Fruit fly (Drosophila melanogaster) whole organism, pupa: ENCODE results near the gene Naa30B.

Source experiments
- CG10348 ChIP-seq: fragments of 200-800 bp; sonication (Bioruptor generic); IDR thresholded peaks from 2 replicates; pipeline ENCODE4 v1.3.6; 2022; ENCODE audit warnings: missing biosample characterization, missing genetic modification characterization
- CG12605 ChIP-seq: fragments of 200-800 bp; sonication (Bioruptor generic); IDR thresholded peaks from 2 replicates; pipeline ENCODE4 v1.3.6; 2022; ENCODE audit warnings: missing biosample characterization, missing genetic modification characterization
- CG13204 ChIP-seq: fragments of 200-800 bp; sonication (Bioruptor generic); optimal IDR thresholded peaks from 2 replicates; lab custom pipeline; 2018; ENCODE audit warnings: missing biosample characterization, mild to moderate bottlenecking, missing genetic modification characterization, moderate library complexity
- CG14655 ChIP-seq: fragments of 200-800 bp; sonication (Bioruptor generic); optimal IDR thresholded peaks from 3 replicates; lab custom pipeline; 2017; ENCODE audit warnings: mild to moderate bottlenecking, missing biosample characterization, missing genetic modification reagents, missing genetic modification characterization
- CG15710 ChIP-seq: fragments of 200-800 bp; sonication (Bioruptor generic); optimal IDR thresholded peaks from 2 replicates; lab custom pipeline; 2018; ENCODE audit warnings: missing biosample characterization, mild to moderate bottlenecking, missing genetic modification characterization, moderate library complexity
- CG17806 ChIP-seq: fragments of 200-800 bp; sonication (Bioruptor generic); optimal IDR thresholded peaks from 2 replicates; lab custom pipeline; 2018; ENCODE audit warnings: missing biosample characterization, mild to moderate bottlenecking, missing genetic modification characterization, moderate library complexity
- CG32121 ChIP-seq: fragments of 200-800 bp; sonication (Bioruptor generic); IDR thresholded peaks from 2 replicates; pipeline ENCODE4 v1.3.6; 2022; ENCODE audit warnings: missing biosample characterization, missing genetic modification characterization
- CG34367 ChIP-seq: fragments of 200-800 bp; sonication (Bioruptor generic); optimal IDR thresholded peaks from 2 replicates; lab custom pipeline; 2018; ENCODE audit warnings: missing biosample characterization, mild to moderate bottlenecking, missing genetic modification characterization
- CG4496 ChIP-seq: fragments of 200-800 bp; sonication (Bioruptor generic); IDR thresholded peaks from 3 replicates; pipeline ENCODE4 v1.3.6; 2022; ENCODE audit warnings: missing biosample characterization, missing genetic modification characterization
- CG8159 ChIP-seq: fragments of 200-800 bp; sonication (Bioruptor generic); optimal IDR thresholded peaks from 3 replicates; lab custom pipeline; 2018; ENCODE audit warnings: missing biosample characterization, mild to moderate bottlenecking, missing genetic modification characterization, moderate library complexity
- CG8301 ChIP-seq: fragments of 200-800 bp; sonication (Bioruptor generic); optimal IDR thresholded peaks from 2 replicates; lab custom pipeline; 2018; ENCODE audit warnings: missing biosample characterization, mild to moderate bottlenecking, missing genetic modification characterization
- CG9948 ChIP-seq: fragments of 200-800 bp; sonication (Bioruptor generic); optimal IDR thresholded peaks from 2 replicates; lab custom pipeline; 2018; ENCODE audit warnings: missing biosample characterization, mild to moderate bottlenecking, missing genetic modification characterization, moderate library complexity
- D1 ChIP-seq: fragments of 200-800 bp; sonication (Bioruptor generic); optimal IDR thresholded peaks from 2 replicates; lab custom pipeline; 2018; ENCODE audit warnings: missing biosample characterization, mild to moderate bottlenecking, missing genetic modification characterization, moderate library complexity
- EcR ChIP-seq: fragments of 200-800 bp; sonication (Bioruptor generic); optimal IDR thresholded peaks from 3 replicates; lab custom pipeline; 2019; ENCODE audit warnings: missing biosample characterization, missing genetic modification characterization, mild to moderate bottlenecking, moderate library complexity, missing genetic modification reagents
- Ets98B ChIP-seq: fragments of 200-800 bp; sonication (Bioruptor generic); IDR thresholded peaks from 2 replicates; pipeline ENCODE4 v1.3.6; 2022; ENCODE audit warnings: missing biosample characterization, missing genetic modification characterization
- Pif1A ChIP-seq: fragments of 200-800 bp; sonication (Bioruptor generic); optimal IDR thresholded peaks from 3 replicates; lab custom pipeline; 2016; ENCODE audit warnings: missing biosample characterization, missing genetic modification characterization
- Pif1B ChIP-seq: fragments of 200-800 bp; sonication (Bioruptor generic); optimal IDR thresholded peaks from 3 replicates; lab custom pipeline; 2016; ENCODE audit warnings: missing biosample characterization, missing genetic modification characterization
- Snoo ChIP-seq: fragments of 200-800 bp; sonication (Bioruptor generic); optimal IDR thresholded peaks from 3 replicates; lab custom pipeline; 2017; ENCODE audit warnings: missing biosample characterization, mild to moderate bottlenecking, missing genetic modification characterization, inconsistent platforms
- fd96Ca ChIP-seq: fragments of 200-800 bp; sonication (Bioruptor generic); IDR thresholded peaks from 3 replicates; pipeline ENCODE4 v1.3.6; 2022; ENCODE audit warnings: missing biosample characterization, missing genetic modification characterization
- gl ChIP-seq: fragments of 200-800 bp; sonication (Bioruptor generic); optimal IDR thresholded peaks from 2 replicates; lab custom pipeline; 2018; ENCODE audit warnings: missing biosample characterization, mild to moderate bottlenecking, missing genetic modification characterization
- rn ChIP-seq: fragments of 200-800 bp; sonication (Bioruptor generic); IDR thresholded peaks from 2 replicates; pipeline ENCODE4 v1.3.6; 2022; ENCODE audit warnings: missing biosample characterization, missing genetic modification characterization

Naa30B gene

dm6 chr3L:1457998-1458728, 13.7 kb downstream of the Naa30B start:
- TF ChIP-seq CG8301 (tag; lab: Kevin White, UChicago): no peak
- peak; percentile 6 for TF ChIP-seq CG9948 (tag; lab: Kevin White, UChicago)
- peak; percentile 74 for TF ChIP-seq Snoo
- TF ChIP-seq CG32121 (GFP tag; lab: Robert Waterston, UW): no peak
- TF ChIP-seq EcR (GFP tag; lab: Kevin White, UChicago): peak; percentile 21
- TF ChIP-seq CG8159 (tag; lab: Kevin White, UChicago): peak; percentile 18

- TF ChIP-seq Ets98B (no peak), rn (no peak), fd96Ca (GFP tag; lab: Robert Waterston, UW) (no peak), D1 (tag; lab: Kevin White, UChicago) (no peak), CG17806 (no peak), CG32121 (GFP tag; lab: Robert Waterston, UW) (no peak), Snoo (peak; percentile 24), Pif1A (peak; percentile 31), CG9948 (tag; lab: Kevin White, UChicago) (no peak), CG8301 (tag; lab: Kevin White, UChicago) (no peak), CG34367 (tag; lab: Kevin White, UChicago) (no peak), CG8159 (tag; lab: Kevin White, UChicago) (no peak), CG12605 (no peak), CG13204 (GFP tag; lab: Kevin White, UChicago) (peak; percentile 15), Pif1B (GFP tag; lab: Kevin White, UChicago) (peak; percentile 35), CG15710 (no peak), CG14655 (GFP tag; lab: Kevin White, UChicago) (no peak), EcR (GFP tag; lab: Kevin White, UChicago) (no peak), CG4496 (GFP tag; lab: Robert Waterston, UW) (no peak), gl (tag; lab: Kevin White, UChicago) (no peak), CG10348 (GFP tag; lab: Robert Waterston, UW) (no peak)
- TF ChIP-seq, all 21 proteins: peak for 4
Observed at dm6 chr3L:1457281-1457680, 14.6 kb downstream of the Naa30B start.

- TF ChIP-seq CG12605 (no peak), CG17806 (peak; percentile 27), CG8159 (tag; lab: Kevin White, UChicago) (peak; percentile 26), gl (tag; lab: Kevin White, UChicago) (no peak), CG10348 (GFP tag; lab: Robert Waterston, UW) (no peak), Pif1A (peak; percentile 2), CG13204 (GFP tag; lab: Kevin White, UChicago) (no peak), CG4496 (GFP tag; lab: Robert Waterston, UW) (0 out of 3 replicates have a peak, but pooled peaks have one; percentile 40), rn (no peak), fd96Ca (GFP tag; lab: Robert Waterston, UW) (peak; percentile 54; the same call in 1 of the 3 replicates), CG15710 (no peak), Ets98B (peak; percentile 28; the same call in 1 of the 2 replicates), EcR (GFP tag; lab: Kevin White, UChicago) (no peak), Pif1B (GFP tag; lab: Kevin White, UChicago) (no peak), CG9948 (tag; lab: Kevin White, UChicago) (peak; percentile 42), Snoo (no peak), CG14655 (GFP tag; lab: Kevin White, UChicago) (peak; percentile 10), CG34367 (tag; lab: Kevin White, UChicago) (no peak), CG32121 (GFP tag; lab: Robert Waterston, UW) (peak; percentile 41; the same call in 1 of the 2 replicates), CG8301 (tag; lab: Kevin White, UChicago) (no peak)
Observed at dm6 chr3L:1450940-1451339, 20.9 kb downstream of the Naa30B start.

- TF ChIP-seq Pif1B (GFP tag; lab: Kevin White, UChicago) (no peak), CG8301 (tag; lab: Kevin White, UChicago) (no peak), gl (tag; lab: Kevin White, UChicago) (no peak), CG13204 (GFP tag; lab: Kevin White, UChicago) (no peak), CG15710 (no peak), Pif1A (no peak), CG32121 (GFP tag; lab: Robert Waterston, UW) (no peak), EcR (GFP tag; lab: Kevin White, UChicago) (no peak), Snoo (no peak)
Observed at dm6 chr3L:1447803-1448517, 23.9 kb downstream of the Naa30B start.

dm6 chr3L:1442906-1443305, 29.0 kb downstream of the Naa30B start:
- TF ChIP-seq rn: peak; percentile 60; the same call in 1 of the 2 replicates
- peak; percentile 85 for TF ChIP-seq Pif1A
- TF ChIP-seq EcR (GFP tag; lab: Kevin White, UChicago): no peak
- peak; percentile 83 for TF ChIP-seq Pif1B (GFP tag; lab: Kevin White, UChicago)
- no peak for TF ChIP-seq CG32121 (GFP tag; lab: Robert Waterston, UW)
- TF ChIP-seq CG9948 (tag; lab: Kevin White, UChicago): peak; percentile 75
- TF ChIP-seq D1 (tag; lab: Kevin White, UChicago): no peak
- peak; percentile 72 for TF ChIP-seq CG34367 (tag; lab: Kevin White, UChicago)
- 0 out of 2 replicates have a peak, but pooled peaks have one; percentile 14 for TF ChIP-seq CG12605
- peak; percentile 81 for TF ChIP-seq CG4496 (GFP tag; lab: Robert Waterston, UW)
- peak; percentile 96 for TF ChIP-seq Snoo
- peak; percentile 53; the same call in 1 of the 3 replicates for TF ChIP-seq fd96Ca (GFP tag; lab: Robert Waterston, UW)
- TF ChIP-seq CG13204 (GFP tag; lab: Kevin White, UChicago): peak; percentile 50
- TF ChIP-seq CG15710: peak; percentile 83
- peak; percentile 69 for TF ChIP-seq CG14655 (GFP tag; lab: Kevin White, UChicago)
- peak; percentile 43; the same call in 1 of the 2 replicates for TF ChIP-seq Ets98B
- no peak for TF ChIP-seq CG10348 (GFP tag; lab: Robert Waterston, UW)
- peak; percentile 71 for TF ChIP-seq CG17806
- peak; percentile 73 for TF ChIP-seq CG8159 (tag; lab: Kevin White, UChicago)
- TF ChIP-seq gl (tag; lab: Kevin White, UChicago): peak; percentile 2
- peak; percentile 60 for TF ChIP-seq CG8301 (tag; lab: Kevin White, UChicago)
- TF ChIP-seq, all 21 proteins: peak for 17
